Fruit fly (Drosophila melanogaster) whole organism, embryonic: ENCODE results near the gene CG34462.

Source experiments
- Awh ChIP-seq: fragments of 200-800 bp; sonication (Bioruptor generic); IDR thresholded peaks from 2 replicates; pipeline ENCODE4, ENCODE4 v1.3.6; 2022; ENCODE audit warnings: missing biosample characterization, missing genetic modification characterization
- B-H1 ChIP-seq: fragments of 200-800 bp; sonication (Bioruptor generic); IDR thresholded peaks from 3 replicates; pipeline ENCODE4 v1.3.6; 2022; ENCODE audit warnings: missing biosample characterization, missing genetic modification characterization
- CG10979 ChIP-seq: fragments of 200-800 bp; sonication (Bioruptor generic); optimal IDR thresholded peaks from 2 replicates; lab custom pipeline; 2018; ENCODE audit warnings: missing biosample characterization, mild to moderate bottlenecking, missing genetic modification characterization, moderate library complexity
- CG11085 ChIP-seq: fragments of 200-800 bp; sonication (Bioruptor generic); IDR thresholded peaks from 2 replicates; pipeline ENCODE4 v1.3.6; 2022; ENCODE audit warnings: missing biosample characterization, missing genetic modification characterization
- CG13123 ChIP-seq: fragments of 200-800 bp; sonication (Bioruptor generic); optimal IDR thresholded peaks from 2 replicates; lab custom pipeline; 2016; ENCODE audit warnings: missing biosample characterization, missing genetic modification characterization
- CG15514 ChIP-seq: fragments of 200-800 bp; sonication (Bioruptor generic); optimal IDR thresholded peaks from 3 replicates; lab custom pipeline; 2017; ENCODE audit warnings: missing biosample characterization, missing genetic modification characterization, mild to moderate bottlenecking, moderate library complexity, missing genetic modification reagents
- CG17385 ChIP-seq: fragments of 200-800 bp; sonication (Bioruptor generic); optimal IDR thresholded peaks from 3 replicates; lab custom pipeline; 2018; ENCODE audit warnings: missing biosample characterization, mild to moderate bottlenecking, missing genetic modification characterization
- CG1832 ChIP-seq: fragments of 200-800 bp; sonication (Bioruptor generic); optimal IDR thresholded peaks from 2 replicates; lab custom pipeline; 2017; ENCODE audit warnings: missing biosample characterization, mild to moderate bottlenecking, missing genetic modification characterization, inconsistent platforms
- CG18476 ChIP-seq: fragments of 200-800 bp; sonication (Bioruptor generic); optimal IDR thresholded peaks from 2 replicates; lab custom pipeline; 2016; ENCODE audit warnings: missing biosample characterization, mild to moderate bottlenecking, missing genetic modification characterization
- CG2875 ChIP-seq: fragments of 200-800 bp; sonication (Bioruptor generic); optimal IDR thresholded peaks from 2 replicates; lab custom pipeline; 2017; ENCODE audit warnings: missing biosample characterization, mild to moderate bottlenecking, missing genetic modification characterization, missing genetic modification reagents
- CG32532 ChIP-seq: fragments of 200-800 bp; sonication (Bioruptor generic); IDR thresholded peaks from 2 replicates; pipeline ENCODE4 v1.3.6; 2022; ENCODE audit warnings: missing biosample characterization, missing genetic modification characterization
- CG42726 ChIP-seq: fragments of 200-800 bp; sonication (Bioruptor generic); IDR thresholded peaks from 2 replicates; pipeline ENCODE4 v1.3.6; 2022; ENCODE audit warnings: missing biosample characterization, missing genetic modification characterization; ENCODE audit not compliant: partially characterized antibody
- CG4854 ChIP-seq: fragments of 200-800 bp; sonication (Bioruptor generic); optimal IDR thresholded peaks from 2 replicates; lab custom pipeline; 2016; ENCODE audit warnings: missing biosample characterization, missing genetic modification characterization, inconsistent platforms
- CG5245 ChIP-seq: fragments of 200-800 bp; sonication (Bioruptor generic); optimal IDR thresholded peaks from 3 replicates; lab custom pipeline; 2016; ENCODE audit warnings: missing biosample characterization, missing genetic modification characterization
- CG5953 ChIP-seq: fragments of 200-800 bp; sonication (Bioruptor generic); IDR thresholded peaks from 2 replicates; pipeline ENCODE4 v1.3.6; 2022; ENCODE audit warnings: missing biosample characterization, missing genetic modification characterization
- CG6683 ChIP-seq: fragments of 200-800 bp; sonication (Bioruptor generic); optimal IDR thresholded peaks from 2 replicates; lab custom pipeline; 2017; ENCODE audit warnings: missing biosample characterization, mild to moderate bottlenecking, missing genetic modification characterization, missing genetic modification reagents
- CG6791 ChIP-seq: fragments of 200-800 bp; sonication (Bioruptor generic); IDR thresholded peaks from 3 replicates; pipeline ENCODE4 v1.3.6; 2022; ENCODE audit warnings: missing biosample characterization, missing genetic modification characterization; ENCODE audit not compliant: partially characterized antibody
- CG7963 ChIP-seq: fragments of 200-800 bp; sonication (Bioruptor generic); IDR thresholded peaks from 3 replicates; pipeline ENCODE4 v1.3.6; 2022; ENCODE audit warnings: missing biosample characterization, missing genetic modification characterization; ENCODE audit not compliant: partially characterized antibody
- CG8478 ChIP-seq: fragments of >200 bp; optimal IDR thresholded peaks from 2 replicates; lab custom pipeline; 2018
- D19A ChIP-seq: fragments of 200-800 bp; optimal IDR thresholded peaks from 3 replicates; lab custom pipeline; 2019; ENCODE audit warnings: missing biosample characterization, mild to moderate bottlenecking, missing genetic modification characterization, moderate library complexity
- Doc2 ChIP-seq: fragments of 200-800 bp; sonication (Bioruptor generic); IDR thresholded peaks from 2 replicates; pipeline ENCODE4 v1.3.6; 2022; ENCODE audit warnings: missing biosample characterization, missing genetic modification characterization
- E2f1 ChIP-seq: fragments of 200-800 bp; sonication (Bioruptor generic); IDR thresholded peaks from 2 replicates; pipeline ENCODE4 v1.3.6; 2022; ENCODE audit warnings: missing biosample characterization, missing genetic modification characterization
- Fer3 ChIP-seq: fragments of 200-800 bp; sonication (Bioruptor generic); optimal IDR thresholded peaks from 2 replicates; lab custom pipeline; 2018; ENCODE audit warnings: missing biosample characterization, mild to moderate bottlenecking, missing genetic modification characterization, moderate library complexity
- HLHmδ ChIP-seq: fragments of 200-800 bp; sonication (Bioruptor generic); optimal IDR thresholded peaks from 2 replicates; lab custom pipeline; 2018; ENCODE audit warnings: missing biosample characterization, mild to moderate bottlenecking, missing genetic modification characterization, moderate library complexity
- Hey ChIP-seq: fragments of 200-800 bp; sonication (Bioruptor generic); optimal IDR thresholded peaks from 3 replicates; lab custom pipeline; 2018; ENCODE audit warnings: missing biosample characterization, mild to moderate bottlenecking, missing genetic modification characterization
- HmgD ChIP-seq: fragments of 200-800 bp; sonication (Bioruptor generic); optimal IDR thresholded peaks from 3 replicates; lab custom pipeline; 2016; ENCODE audit warnings: missing biosample characterization, missing genetic modification characterization
- Mad ChIP-seq: fragments of 200-800 bp; sonication (Bioruptor generic); optimal IDR thresholded peaks from 2 replicates; lab custom pipeline; 2016; ENCODE audit warnings: missing biosample characterization, missing genetic modification characterization
- Myb ChIP-seq: fragments of 200-800 bp; sonication (Bioruptor generic); optimal IDR thresholded peaks from 2 replicates; lab custom pipeline; 2016; ENCODE audit warnings: missing biosample characterization, missing genetic modification characterization
- Optix ChIP-seq: fragments of 200-800 bp; sonication (Bioruptor generic); IDR thresholded peaks from 3 replicates; pipeline ENCODE4 v1.3.6; 2022; ENCODE audit warnings: missing biosample characterization, missing genetic modification characterization
- Rx ChIP-seq: fragments of 200-800 bp; sonication (Bioruptor generic); IDR thresholded peaks from 2 replicates; pipeline ENCODE4 v1.3.6; 2022; ENCODE audit warnings: missing biosample characterization, missing genetic modification characterization
- Sin3A ChIP-seq: fragments of >200 bp; optimal IDR thresholded peaks from 2 replicates; lab custom pipeline; 2018
- Sry-β ChIP-seq: fragments of 200-800 bp; sonication (Bioruptor generic); optimal IDR thresholded peaks from 2 replicates; lab custom pipeline; 2018; ENCODE audit warnings: missing biosample characterization, mild to moderate bottlenecking, missing genetic modification characterization, moderate library complexity
- Stat92E ChIP-seq, 3 experiments: fragments of >200 bp in 2 of 3; fragments of 200-800 bp in 1 of 3; sonication (Bioruptor generic) in 1 of 3; optimal IDR thresholded peaks; 2 replicates each; lab custom pipeline; 2017 to 2019; ENCODE audit warnings: missing biosample characterization in 3 of 3, missing genetic modification characterization in 3 of 3, mild to moderate bottlenecking in 1 of 3, moderate library complexity in 1 of 3
- Trl ChIP-seq, 3 experiments: fragments of >200 bp in 2 of 3; fragments of 200-800 bp in 1 of 3; sonication (Bioruptor generic) in 1 of 3; optimal IDR thresholded peaks; 2 replicates in 1 of 3; 3 replicates in 2 of 3; lab custom pipeline; 2016 to 2017; ENCODE audit warnings: missing biosample characterization in 1 of 3, missing genetic modification characterization in 1 of 3
- Usf ChIP-seq: fragments of 200-800 bp; sonication (Bioruptor generic); optimal IDR thresholded peaks from 2 replicates; lab custom pipeline; 2017; ENCODE audit warnings: missing genotype, missing biosample characterization, missing genetic modification characterization
- bigmax ChIP-seq: fragments of 200-800 bp; sonication (Bioruptor generic); optimal IDR thresholded peaks from 2 replicates; lab custom pipeline; 2018; ENCODE audit warnings: missing biosample characterization, mild to moderate bottlenecking, missing genetic modification characterization
- btn ChIP-seq: fragments of 200-800 bp; sonication (Bioruptor generic); optimal IDR thresholded peaks from 2 replicates; lab custom pipeline; 2016; ENCODE audit warnings: missing biosample characterization, missing genetic modification characterization
- cg ChIP-seq: fragments of 200-800 bp; sonication (Bioruptor generic); optimal IDR thresholded peaks from 3 replicates; lab custom pipeline; 2019; ENCODE audit warnings: missing biosample characterization, mild to moderate bottlenecking, missing genetic modification characterization, moderate library complexity
- dmrt11E ChIP-seq: fragments of 200-800 bp; sonication (Bioruptor generic); optimal IDR thresholded peaks from 3 replicates; lab custom pipeline; 2018; ENCODE audit warnings: missing biosample characterization, mild to moderate bottlenecking, missing genetic modification characterization, moderate library complexity
- dpn ChIP-seq, 2 experiments: fragments of 200-800 bp; sonication (Bioruptor generic); optimal IDR thresholded peaks; 3 replicates each; lab custom pipeline; 2016; ENCODE audit warnings: missing biosample characterization in 2 of 2, missing genetic modification characterization in 2 of 2
- gce ChIP-seq: fragments of 200-800 bp; sonication (Bioruptor generic); IDR thresholded peaks from 3 replicates; pipeline ENCODE4 v1.3.6; 2022; ENCODE audit warnings: missing biosample characterization, missing genetic modification characterization
- jing ChIP-seq: fragments of 200-800 bp; sonication (Bioruptor generic); optimal IDR thresholded peaks from 2 replicates; lab custom pipeline; 2018; ENCODE audit warnings: missing biosample characterization, mild to moderate bottlenecking, missing genetic modification characterization
- lmd ChIP-seq: fragments of 200-800 bp; sonication (Bioruptor generic); IDR thresholded peaks from 2 replicates; pipeline ENCODE4 v1.3.6; 2022; ENCODE audit warnings: missing biosample characterization, missing genetic modification characterization
- nmo ChIP-seq: fragments of 200-800 bp; sonication (Bioruptor generic); optimal IDR thresholded peaks from 2 replicates; lab custom pipeline; 2018; ENCODE audit warnings: missing biosample characterization, mild to moderate bottlenecking, missing genetic modification characterization, moderate library complexity
- prd ChIP-seq, 3 experiments: fragments of >200 bp in 2 of 3; fragments of 200-800 bp in 1 of 3; sonication (Bioruptor generic) in 1 of 3; optimal IDR thresholded peaks in 2 of 3; IDR thresholded peaks in 1 of 3; 2 replicates in 2 of 3; 3 replicates in 1 of 3; pipeline versions ENCODE4 v1.3.6 to Lab custom; 2017 to 2022; ENCODE audit warnings: missing biosample characterization in 1 of 3, missing genetic modification characterization in 1 of 3
- sd ChIP-seq: fragments of 200-800 bp; sonication (Bioruptor generic); optimal IDR thresholded peaks from 3 replicates; lab custom pipeline; 2018; ENCODE audit warnings: missing biosample characterization, mild to moderate bottlenecking, missing genetic modification characterization, moderate library complexity
- stwl ChIP-seq: fragments of 200-800 bp; sonication (Bioruptor generic); optimal IDR thresholded peaks from 3 replicates; lab custom pipeline; 2018; ENCODE audit warnings: missing biosample characterization, mild to moderate bottlenecking, missing genetic modification characterization, moderate library complexity

The CG34462 gene

dm6 chr3L:8299224-8300130 is 28.9 kb upstream of the CG34462 start, which contains the start of the genes Arl5 and CG13671 (continued):
- peak; percentile 71 for TF ChIP-seq CG11085
- peak; percentile 62; the same call in 1 of the 3 replicates for TF ChIP-seq Optix (GFP tag; lab: Robert Waterston, UW)
- peak; percentile 91 for TF ChIP-seq stwl (tag; lab: Kevin White, UChicago)
- peak; percentile 62 for TF ChIP-seq Myb (GFP tag; lab: Kevin White, UChicago)
- peak; percentile 83 for TF ChIP-seq CG13123 (GFP tag; lab: Kevin White, UChicago)
- TF ChIP-seq CG18476 (GFP tag; lab: Kevin White, UChicago) = peak; percentile 72
- peak; percentile 29 for TF ChIP-seq jing (GFP tag; lab: Kevin White, UChicago)
- no peak; the same call in 1 of the 2 replicates for TF ChIP-seq CG42726 (GFP tag; lab: Robert Waterston, UW)
- peak; percentile 69; the same call in 1 of the 3 replicates for TF ChIP-seq B-H1 (GFP tag; lab: Robert Waterston, UW)
- no peak for TF ChIP-seq sd
- TF ChIP-seq Doc2 (GFP tag; lab: Robert Waterston, UW) = no peak
- TF ChIP-seq Trl (optimal IDR thresholded peaks at IDR 0.05; lab: Kevin White, UChicago) = no peak
- TF ChIP-seq Trl (GFP tag; optimal IDR thresholded peaks at IDR 0.05; lab: Kevin White, UChicago) = peak; percentile 59
- TF ChIP-seq E2f1 (GFP tag; lab: Robert Waterston, UW) = peak; percentile 71
- no peak for TF ChIP-seq prd (optimal IDR thresholded peaks at IDR 0.05; lab: Kevin White, UChicago)
- peak; percentile 91 for TF ChIP-seq prd (GFP tag; IDR thresholded peaks at IDR 0.05; lab: Robert Waterston, UW)
- peak; percentile 8 for TF ChIP-seq Sry-β (GFP tag; lab: Kevin White, UChicago)
- TF ChIP-seq CG32532 = peak; percentile 84
- peak; percentile 19 for TF ChIP-seq Usf (GFP tag; lab: Kevin White, UChicago)
- TF ChIP-seq D19A (tag; lab: Kevin White, UChicago) = no peak
- peak; percentile 50 for TF ChIP-seq CG2875 (GFP tag; lab: Kevin White, UChicago)
- TF ChIP-seq Mad (GFP tag; lab: Kevin White, UChicago) = peak; percentile 77
- peak; percentile 65 for TF ChIP-seq CG17385 (GFP tag; lab: Kevin White, UChicago)
- TF ChIP-seq Fer3 (tag; lab: Kevin White, UChicago) = peak; percentile 73
- TF ChIP-seq Awh (GFP tag; lab: Robert Waterston, UW) = peak; percentile 27; the same call in 1 of the 2 replicates
- peak; percentile 76 for TF ChIP-seq CG15514 (GFP tag; lab: Kevin White, UChicago)
- TF ChIP-seq HmgD (GFP tag; lab: Kevin White, UChicago) = no peak
- TF ChIP-seq CG1832 (GFP tag; lab: Kevin White, UChicago) = no peak
- no peak for TF ChIP-seq CG8478 (lab: Kevin White, UChicago)
- no peak for TF ChIP-seq CG5953
- peak; percentile 79 for TF ChIP-seq dmrt11E (tag; lab: Kevin White, UChicago)
- TF ChIP-seq CG7963 = peak; percentile 67
- TF ChIP-seq lmd (GFP tag; lab: Robert Waterston, UW) = peak; percentile 63
- no peak for TF ChIP-seq Hey
- TF ChIP-seq CG10979 (tag; lab: Kevin White, UChicago) = peak; percentile 62
- TF ChIP-seq HLHmδ (GFP tag; lab: Kevin White, UChicago) = no peak
- TF ChIP-seq Stat92E (GFP tag; optimal IDR thresholded peaks at IDR 0.05; lab: Kevin White, UChicago) = peak in 1 of 3 experiments; percentile 10
- peak; percentile 28 for TF ChIP-seq btn (GFP tag; lab: Kevin White, UChicago)
- peak; percentile 73 for TF ChIP-seq CG6791 (GFP tag; lab: Robert Waterston, UW)
- TF ChIP-seq CG5245 (GFP tag; lab: Kevin White, UChicago) = peak; percentile 76
- TF ChIP-seq Rx (GFP tag; lab: Robert Waterston, UW) = peak; percentile 70
- TF ChIP-seq CG4854 (GFP tag; lab: Kevin White, UChicago) = peak; percentile 61
- TF ChIP-seq nmo (GFP tag; lab: Kevin White, UChicago) = peak; percentile 81
- 0 out of 3 replicates have a peak, but pooled peaks have one; percentile 25 for TF ChIP-seq gce (GFP tag; lab: Robert Waterston, UW)
- TF ChIP-seq cg (GFP tag; lab: Kevin White, UChicago) = peak; percentile 91
- peak; percentile 67 for TF ChIP-seq Sin3A (lab: Kevin White, UChicago)
- no peak for TF ChIP-seq bigmax (GFP tag; lab: Kevin White, UChicago)
- peak; percentile 43 for TF ChIP-seq CG6683 (GFP tag; lab: Kevin White, UChicago)
- peak; percentile 66 to 89 for TF ChIP-seq dpn (GFP tag; optimal IDR thresholded peaks at IDR 0.05; lab: Kevin White, UChicago)
